Worm (Caenorhabditis elegans) whole organism, L2 larva: ENCODE data around the gene Y40H4A.2.

ENCODE experiments used
- R02D3.7 ChIP-seq: fragments of 150-350 bp; optimal IDR thresholded peaks from 2 replicates; lab custom pipeline; 2014; ENCODE audit warnings: missing biosample characterization, missing genetic modification characterization
- aly-2 ChIP-seq: fragments of 150-350 bp; optimal IDR thresholded peaks from 2 replicates; lab custom pipeline; 2014; ENCODE audit warnings: missing biosample characterization, missing genetic modification characterization
- ama-1 ChIP-seq: fragments of 150-350 bp; optimal IDR thresholded peaks from 2 replicates; lab custom pipeline; 2018; ENCODE audit warnings: inconsistent platforms
- blmp-1 ChIP-seq: sonication (generic microtip); optimal IDR thresholded peaks from 2 replicates; lab custom pipeline; 2017; ENCODE audit warnings: missing genetic modification characterization, mild to moderate bottlenecking, missing compliant biosample characterization, antibody characterized with exemption, moderate library complexity; ENCODE audit not compliant: insufficient read depth
- elt-1 ChIP-seq: fragments of 150-350 bp; optimal IDR thresholded peaks from 2 replicates; lab custom pipeline; 2014; ENCODE audit warnings: missing biosample characterization, missing genetic modification characterization
- lin-11 ChIP-seq: fragments of 150-350 bp; sonication (generic microtip); optimal IDR thresholded peaks from 2 replicates; lab custom pipeline; 2014; ENCODE audit warnings: missing biosample characterization, missing genetic modification characterization, inconsistent platforms, mixed read lengths
- lsy-2 ChIP-seq, 2 experiments: fragments of 150-350 bp in 1 of 2; sonication (generic microtip) in 1 of 2; optimal IDR thresholded peaks; 2 replicates each; lab custom pipeline; 2014 to 2017; ENCODE audit warnings: missing biosample characterization in 2 of 2, missing genetic modification characterization in 2 of 2
- nhr-10 ChIP-seq: sonication (generic microtip); optimal IDR thresholded peaks from 2 replicates; lab custom pipeline; 2017; ENCODE audit warnings: missing biosample characterization, missing genetic modification characterization
- nhr-12 ChIP-seq: fragments of 150-350 bp; optimal IDR thresholded peaks from 2 replicates; lab custom pipeline; 2014; ENCODE audit warnings: missing biosample characterization, missing genetic modification characterization
- sem-4 ChIP-seq: fragments of 150-350 bp; optimal IDR thresholded peaks from 2 replicates; lab custom pipeline; 2014; ENCODE audit warnings: missing biosample characterization, missing genetic modification reagents, missing genetic modification characterization
- unc-39 ChIP-seq: fragments of 150-350 bp; optimal IDR thresholded peaks from 2 replicates; lab custom pipeline; 2014; ENCODE audit warnings: missing biosample characterization, missing genetic modification characterization
- ztf-1 ChIP-seq: fragments of 200-800 bp; sonication (Bioruptor generic); conservative IDR thresholded peaks from 2 replicates; pipeline ENCODE4 v1.3.6; 2022; ENCODE audit warnings: missing genetic modification characterization, missing compliant biosample characterization
- ztf-4 ChIP-seq: fragments of 150-350 bp; optimal IDR thresholded peaks from 2 replicates; lab custom pipeline; 2014; ENCODE audit warnings: missing biosample characterization, missing genetic modification characterization

ce11 chrV:14595984-14596383 lies 10.7 kb upstream of the Y40H4A.2 start:
- no peak for TF ChIP-seq aly-2 (tag; lab: Kevin White, UChicago)
- TF ChIP-seq nhr-10: no peak
- TF ChIP-seq ama-1 (lab: Kevin White, UChicago): no peak
- no peak for TF ChIP-seq sem-4
- no peak for TF ChIP-seq unc-39
- TF ChIP-seq nhr-12 (tag; lab: Kevin White, UChicago): no peak
- no peak for TF ChIP-seq ztf-1 (GFP tag; lab: Robert Waterston, UW)
- no peak for TF ChIP-seq lsy-2 (tag; optimal IDR thresholded peaks at IDR 0.05; lab: Kevin White, UChicago)
- TF ChIP-seq R02D3.7: no peak
- no peak for TF ChIP-seq elt-1 (tag; lab: Kevin White, UChicago)
- no peak for TF ChIP-seq blmp-1 (tag; lab: Kevin White, UChicago)
- no peak for TF ChIP-seq ztf-4
- TF ChIP-seq lin-11 (tag; lab: Kevin White, UChicago): no peak
